Worm (Caenorhabditis elegans) whole organism, L1 larva: ENCODE measurements around the gene K11H12.11.

Experiments
- C34B4.2 ChIP-seq: sonication (generic microtip); optimal IDR thresholded peaks from 2 replicates; lab custom pipeline; 2017; ENCODE audit warnings: mild to moderate bottlenecking, missing genetic modification characterization, missing compliant biosample characterization
- Y116A8C.19 ChIP-seq: sonication (generic microtip); optimal IDR thresholded peaks from 2 replicates; lab custom pipeline; 2016; ENCODE audit warnings: missing compliant biosample characterization, missing genetic modification characterization, borderline replicate concordance
- alr-1 ChIP-seq: fragments of 200-800 bp; sonication (Bioruptor generic); optimal IDR thresholded peaks from 2 replicates; lab custom pipeline; 2018; ENCODE audit warnings: borderline replicate concordance, mild to moderate bottlenecking, missing genetic modification characterization, missing compliant biosample characterization
- aly-2 ChIP-seq: fragments of 150-350 bp; optimal IDR thresholded peaks from 2 replicates; lab custom pipeline; 2014; ENCODE audit warnings: missing biosample characterization, missing genetic modification characterization
- blmp-1 ChIP-seq: fragments of 150-350 bp; optimal IDR thresholded peaks from 2 replicates; lab custom pipeline; 2014; ENCODE audit warnings: missing biosample characterization, missing genetic modification characterization
- ceh-82 ChIP-seq, 3 experiments: fragments of 150-350 bp in 1 of 3; sonication (generic microtip) in 2 of 3; optimal IDR thresholded peaks; 2 replicates each; lab custom pipeline; 2014 to 2017; ENCODE audit warnings: missing biosample characterization in 3 of 3, missing genetic modification characterization in 3 of 3
- ceh-88 ChIP-seq: fragments of 200-800 bp; sonication (Bioruptor generic); IDR thresholded peaks from 2 replicates; pipeline ENCODE4 v1.3.6; 2022; ENCODE audit warnings: missing genetic modification characterization, missing compliant biosample characterization
- ceh-90 ChIP-seq: sonication (generic microtip); optimal IDR thresholded peaks from 2 replicates; lab custom pipeline; 2016; ENCODE audit warnings: missing genetic modification characterization, missing compliant biosample characterization
- ces-1 ChIP-seq: fragments of 150-350 bp; optimal IDR thresholded peaks from 2 replicates; lab custom pipeline; 2014; ENCODE audit warnings: missing biosample characterization, missing genetic modification reagents, missing genetic modification characterization
- dpl-1 ChIP-seq, 3 experiments: fragments of 150-350 bp in 2 of 3; sonication (generic microtip) in 1 of 3; optimal IDR thresholded peaks; 2 replicates each; lab custom pipeline; 2014 to 2017; ENCODE audit warnings: missing biosample characterization in 3 of 3, missing genetic modification characterization in 3 of 3, missing genetic modification reagents in 3 of 3
- efl-1 ChIP-seq, 4 experiments: fragments of 150-350 bp; optimal IDR thresholded peaks in 3 of 4; peaks in 1 of 4; 1 replicate in 1 of 4; 2 replicates in 3 of 4; lab custom pipeline; 2014; ENCODE audit warnings: missing biosample characterization in 2 of 4, missing genetic modification characterization in 2 of 4, missing genetic modification reagents in 2 of 4
- efl-3 ChIP-seq: fragments of 200-800 bp; sonication (Bioruptor generic); optimal IDR thresholded peaks from 2 replicates; lab custom pipeline; 2018; ENCODE audit warnings: mild to moderate bottlenecking, missing genetic modification characterization, missing compliant biosample characterization
- elt-2 ChIP-seq: sonication (generic microtip); optimal IDR thresholded peaks from 2 replicates; lab custom pipeline; 2016; ENCODE audit warnings: missing genetic modification characterization, mild to moderate bottlenecking, inconsistent platforms, missing compliant biosample characterization, missing genetic modification reagents
- elt-3 ChIP-seq, 6 experiments: fragments of 150-350 bp in 1 of 6; sonication (generic microtip); optimal IDR thresholded peaks; 2 replicates each; lab custom pipeline; 2017 to 2018; ENCODE audit warnings: missing biosample characterization in 6 of 6, missing genetic modification characterization in 6 of 6, inconsistent platforms in 1 of 6
- ets-5 ChIP-seq: fragments of 200-800 bp; sonication (Bioruptor generic); IDR thresholded peaks from 2 replicates; pipeline ENCODE4 v1.3.6; 2022; ENCODE audit warnings: missing genetic modification characterization, missing compliant biosample characterization
- fkh-4 ChIP-seq: sonication (generic microtip); optimal IDR thresholded peaks from 2 replicates; lab custom pipeline; 2016; ENCODE audit warnings: missing compliant biosample characterization, missing genetic modification characterization, borderline replicate concordance
- fkh-8 ChIP-seq: sonication (generic microtip); optimal IDR thresholded peaks from 2 replicates; lab custom pipeline; 2016; ENCODE audit warnings: mild to moderate bottlenecking, missing genetic modification characterization, missing compliant biosample characterization
- grh-1 ChIP-seq: fragments of 200-800 bp; sonication (Bioruptor generic); IDR thresholded peaks from 2 replicates; pipeline ENCODE4 v1.3.6; 2022; ENCODE audit warnings: missing genetic modification reagents, missing genetic modification characterization, missing compliant biosample characterization
- hlh-4 ChIP-seq: sonication (generic microtip); optimal IDR thresholded peaks from 2 replicates; lab custom pipeline; 2016; ENCODE audit warnings: mild to moderate bottlenecking, missing genetic modification characterization, missing compliant biosample characterization
- isw-1 ChIP-seq: fragments of 200-800 bp; sonication (Bioruptor generic); IDR thresholded peaks from 2 replicates; pipeline ENCODE4 v1.3.6; 2022; ENCODE audit warnings: missing genetic modification characterization, missing compliant biosample characterization
- jun-1 ChIP-seq: fragments of 150-350 bp; optimal IDR thresholded peaks from 2 replicates; lab custom pipeline; 2014; ENCODE audit warnings: missing biosample characterization, missing genetic modification reagents, missing genetic modification characterization
- lin-39 ChIP-seq: fragments of 150-350 bp; optimal IDR thresholded peaks from 2 replicates; lab custom pipeline; 2014; ENCODE audit warnings: missing biosample characterization, missing genetic modification reagents, missing genetic modification characterization
- mab-9 ChIP-seq: fragments of 200-800 bp; sonication (Bioruptor generic); IDR thresholded peaks from 2 replicates; pipeline ENCODE4 v1.3.6; 2022; ENCODE audit warnings: missing genetic modification reagents, missing genetic modification characterization, missing compliant biosample characterization
- mdl-1 ChIP-seq, 2 experiments: fragments of 150-350 bp; optimal IDR thresholded peaks; 2 replicates each; lab custom pipeline; 2014 to 2017; ENCODE audit warnings: missing biosample characterization in 2 of 2, missing genetic modification characterization in 2 of 2, inconsistent platforms in 1 of 2
- mep-1 ChIP-seq: fragments of 150-350 bp; optimal IDR thresholded peaks from 2 replicates; lab custom pipeline; 2014; ENCODE audit warnings: missing biosample characterization, missing genetic modification characterization
- nhr-11 ChIP-seq: fragments of 150-350 bp; optimal IDR thresholded peaks from 2 replicates; lab custom pipeline; 2014; ENCODE audit warnings: missing biosample characterization, missing genetic modification characterization
- nhr-12 ChIP-seq: sonication (generic microtip); optimal IDR thresholded peaks from 2 replicates; lab custom pipeline; 2017; ENCODE audit warnings: missing biosample characterization, missing genetic modification characterization
- nhr-19 ChIP-seq: fragments of 200-800 bp; sonication (Bioruptor generic); conservative IDR thresholded peaks from 2 replicates; pipeline ENCODE4 v1.3.6; 2022; ENCODE audit warnings: missing genetic modification characterization, missing compliant biosample characterization
- nhr-47 ChIP-seq: sonication (generic microtip); optimal IDR thresholded peaks from 2 replicates; lab custom pipeline; 2016; ENCODE audit warnings: mild to moderate bottlenecking, missing genetic modification characterization, moderate library complexity, missing compliant biosample characterization
- nhr-71 ChIP-seq: sonication (generic microtip); optimal IDR thresholded peaks from 2 replicates; lab custom pipeline; 2016; ENCODE audit warnings: mild to moderate bottlenecking, missing genetic modification characterization, moderate library complexity, missing compliant biosample characterization
- nhr-77 ChIP-seq: fragments of 150-350 bp; optimal IDR thresholded peaks from 2 replicates; lab custom pipeline; 2014; ENCODE audit warnings: missing biosample characterization, missing genetic modification characterization
- nhr-84 ChIP-seq: sonication (generic microtip); optimal IDR thresholded peaks from 2 replicates; lab custom pipeline; 2017; ENCODE audit warnings: missing biosample characterization, missing genetic modification characterization
- pag-3 ChIP-seq: sonication (generic microtip); optimal IDR thresholded peaks from 2 replicates; lab custom pipeline; 2017; ENCODE audit warnings: missing genetic modification characterization, mild to moderate bottlenecking, missing compliant biosample characterization, antibody characterized with exemption, borderline replicate concordance; ENCODE audit not compliant: insufficient read depth
- pqm-1 ChIP-seq: sonication (generic microtip); optimal IDR thresholded peaks from 3 replicates; lab custom pipeline; 2017; ENCODE audit warnings: missing biosample characterization, missing genetic modification characterization
- rnt-1 ChIP-seq: sonication (generic microtip); optimal IDR thresholded peaks from 2 replicates; lab custom pipeline; 2016; ENCODE audit warnings: mild to moderate bottlenecking, missing genetic modification characterization, moderate library complexity, missing compliant biosample characterization
- snpc-4 ChIP-seq: fragments of 150-350 bp; optimal IDR thresholded peaks from 2 replicates; lab custom pipeline; 2014; ENCODE audit warnings: missing biosample characterization, missing genetic modification characterization
- snu-23 ChIP-seq: sonication (generic microtip); optimal IDR thresholded peaks from 2 replicates; lab custom pipeline; 2016; ENCODE audit warnings: missing genetic modification characterization, missing compliant biosample characterization
- sox-4 ChIP-seq: sonication (generic microtip); optimal IDR thresholded peaks from 2 replicates; lab custom pipeline; 2016; ENCODE audit warnings: missing genetic modification characterization, missing compliant biosample characterization
- sup-37 ChIP-seq: fragments of 200-800 bp; sonication (Bioruptor generic); optimal IDR thresholded peaks from 2 replicates; lab custom pipeline; 2018; ENCODE audit warnings: mild to moderate bottlenecking, missing genetic modification characterization, missing compliant biosample characterization
- swsn-7 ChIP-seq: sonication (generic microtip); optimal IDR thresholded peaks from 2 replicates; lab custom pipeline; 2016; ENCODE audit warnings: missing genetic modification characterization, missing compliant biosample characterization
- tbx-2 ChIP-seq: sonication (generic microtip); optimal IDR thresholded peaks from 2 replicates; lab custom pipeline; 2016; ENCODE audit warnings: missing genetic modification characterization, missing compliant biosample characterization
- unc-130 ChIP-seq: fragments of 150-350 bp; optimal IDR thresholded peaks from 2 replicates; lab custom pipeline; 2017; ENCODE audit warnings: missing biosample characterization, missing genetic modification characterization, inconsistent platforms
- unc-62 ChIP-seq: fragments of 150-350 bp; optimal IDR thresholded peaks from 2 replicates; lab custom pipeline; 2014; ENCODE audit warnings: missing biosample characterization, missing genetic modification reagents, missing genetic modification characterization
- unc-86 ChIP-seq: sonication (generic microtip); optimal IDR thresholded peaks from 2 replicates; lab custom pipeline; 2016; ENCODE audit warnings: missing genetic modification characterization, missing compliant biosample characterization
- zag-1 ChIP-seq: fragments of 150-350 bp; optimal IDR thresholded peaks from 2 replicates; lab custom pipeline; 2014; ENCODE audit warnings: missing biosample characterization, missing genetic modification characterization
- ztf-11 ChIP-seq, 2 experiments: sonication (generic microtip); optimal IDR thresholded peaks; 2 replicates each; lab custom pipeline; 2016 to 2017; ENCODE audit warnings: missing genetic modification characterization in 2 of 2, missing biosample characterization in 1 of 2, missing compliant biosample characterization in 1 of 2
- ztf-4 ChIP-seq: fragments of 150-350 bp; optimal IDR thresholded peaks from 2 replicates; lab custom pipeline; 2014; ENCODE audit warnings: missing biosample characterization, missing genetic modification characterization

The K11H12.11 gene

ce11 chrIV:657046-657445 lies 13.3 kb downstream of the K11H12.11 start:
- TF ChIP-seq pqm-1 (tag; lab: Kevin White, UChicago) = no peak
- TF ChIP-seq swsn-7 (tag; lab: Kevin White, UChicago) = no peak
- TF ChIP-seq sox-4 (tag; lab: Kevin White, UChicago) = no peak
- TF ChIP-seq jun-1 = no peak
- no peak for TF ChIP-seq ceh-88 (GFP tag; lab: Robert Waterston, UW)
- no peak for TF ChIP-seq ces-1
- TF ChIP-seq elt-3 (tag; optimal IDR thresholded peaks at IDR 0.05; lab: Kevin White, UChicago) = no peak
- no peak for TF ChIP-seq rnt-1

- TF ChIP-seq Y116A8C.19 = peak; percentile 80
- TF ChIP-seq fkh-8 (tag; lab: Kevin White, UChicago) = peak; percentile 100
- peak; percentile 98 for TF ChIP-seq aly-2 (tag; lab: Kevin White, UChicago)
- TF ChIP-seq nhr-19 (GFP tag; lab: Robert Waterston, UW) = peak; percentile 100
- peak; percentile 86 for TF ChIP-seq efl-3
- TF ChIP-seq nhr-77 (tag; lab: Kevin White, UChicago) = peak; percentile 100
- TF ChIP-seq sup-37 = peak; percentile 99
- peak; percentile 100 for TF ChIP-seq rnt-1
- peak; percentile 100 for TF ChIP-seq nhr-71 (tag; lab: Kevin White, UChicago)
- peak; percentile 83 to 100 for TF ChIP-seq mdl-1 (tag; optimal IDR thresholded peaks at IDR 0.05; lab: Kevin White, UChicago)
- peak; percentile 80 for TF ChIP-seq ceh-90 (tag; lab: Kevin White, UChicago)
- peak; percentile 84 for TF ChIP-seq nhr-84
- peak; percentile 97 for TF ChIP-seq elt-2 (tag; lab: Kevin White, UChicago)
- TF ChIP-seq grh-1 (GFP tag; lab: Robert Waterston, UW) = peak; percentile 98
- no peak for TF ChIP-seq alr-1
- peak; percentile 98 for TF ChIP-seq lin-39 (tag; lab: Kevin White, UChicago)
- peak; percentile 91 for TF ChIP-seq hlh-4
- TF ChIP-seq zag-1 = peak; percentile 97
- peak; percentile 59 for TF ChIP-seq nhr-12
- peak; percentile 100 for TF ChIP-seq unc-130 (tag; lab: Kevin White, UChicago)
- TF ChIP-seq snu-23 (GFP tag; lab: Kevin White, UChicago) = peak; percentile 100
- peak; percentile 100 for TF ChIP-seq mep-1 (tag; lab: Kevin White, UChicago)
- TF ChIP-seq dpl-1 (GFP tag; optimal IDR thresholded peaks at IDR 0.05; lab: Kevin White, UChicago) = peak; percentile 93 to 95 (median 94)
- TF ChIP-seq unc-86 (tag; lab: Kevin White, UChicago) = peak; percentile 99
- TF ChIP-seq isw-1 (GFP tag; lab: Robert Waterston, UW) = peak; percentile 99
- TF ChIP-seq pag-3 (tag; lab: Kevin White, UChicago) = peak; percentile 88
- TF ChIP-seq mab-9 (GFP tag; lab: Robert Waterston, UW) = peak; percentile 99
- TF ChIP-seq snpc-4 (tag; lab: Kevin White, UChicago) = peak; percentile 97
- peak; percentile 100 for TF ChIP-seq nhr-47
- TF ChIP-seq C34B4.2 = peak; percentile 89
- peak; percentile 100 for TF ChIP-seq ceh-82 (tag; optimal IDR thresholded peaks at IDR 0.05; lab: Kevin White, UChicago)
- peak; percentile 97 to 98 for TF ChIP-seq efl-1 (optimal IDR thresholded peaks at IDR 0.05; lab: Kevin White, UChicago)
- TF ChIP-seq efl-1 (GFP tag; optimal IDR thresholded peaks at IDR 0.05 in 1 of 2; lab: Kevin White, UChicago) = peak; percentile 89 to 99
- peak; percentile 58 to 100 for TF ChIP-seq ztf-11 (tag; optimal IDR thresholded peaks at IDR 0.05; lab: Kevin White, UChicago)
- peak; percentile 100 for TF ChIP-seq tbx-2
- peak; percentile 100 for TF ChIP-seq ztf-4 (tag; lab: Kevin White, UChicago)
- TF ChIP-seq sox-4 (tag; lab: Kevin White, UChicago) = peak; percentile 98
- peak; percentile 96 for TF ChIP-seq nhr-11 (tag; lab: Kevin White, UChicago)
- TF ChIP-seq pqm-1 (tag; lab: Kevin White, UChicago) = peak; percentile 89
- peak; percentile 92 for TF ChIP-seq blmp-1
- peak; percentile 95 for TF ChIP-seq fkh-4 (tag; lab: Kevin White, UChicago)
- TF ChIP-seq ets-5 (GFP tag; lab: Robert Waterston, UW) = peak; percentile 90; the same call in 1 of the 2 replicates
- peak; percentile 83 for TF ChIP-seq unc-62
- peak; percentile 100 for TF ChIP-seq swsn-7 (tag; lab: Kevin White, UChicago)
- peak; percentile 98 for TF ChIP-seq jun-1
Measured at ce11 chrIV:654526-655440, 15.6 kb downstream of the K11H12.11 start, which contains the start of the genes rpl-15 and K11H12.8. Gene rpl-15 (minus strand): TSS chrIV:654576. Gene K11H12.8 (plus strand): TSS chrIV:655390.
